Worm (Caenorhabditis elegans): ENCODE measurements around the gene grl-3.

The grl-3 gene

ce11 chrV:11375150-11375792 is 36.0 kb upstream of the grl-3 start, which contains the start of gene cnb-1:
Gene cnb-1 (plus strand): TSS chrV:11375742.
- TF ChIP-seq dmd-6 (GFP tag; IDR thresholded peaks at IDR 0.05), result peak; percentile 77
- TF ChIP-seq ctbp-1 (GFP tag; IDR thresholded peaks at IDR 0.05), result 0 out of 2 replicates have a peak, but pooled peaks have one; percentile 59
- peak; percentile 29 for TF ChIP-seq lin-38 (GFP tag; IDR thresholded peaks at IDR 0.05)
- TF ChIP-seq daf-19 (GFP tag; conservative IDR thresholded peaks at IDR 0.05), result no peak
- TF ChIP-seq nhr-28 (tag; optimal IDR thresholded peaks at IDR 0.05), result peak; percentile 6
- peak; percentile 91 for TF ChIP-seq ZK337.2 (GFP tag; IDR thresholded peaks at IDR 0.05)
- peak; percentile 47; the same call in 1 of the 2 replicates for TF ChIP-seq pha-4 (GFP tag; IDR thresholded peaks at IDR 0.05)
- TF ChIP-seq pha-4 (tag; optimal IDR thresholded peaks at IDR 0.05), result no peak
- TF ChIP-seq Y105C5A.15 (GFP tag; IDR thresholded peaks at IDR 0.05), result no peak
- peak; percentile 24 for TF ChIP-seq nhr-11 (tag; optimal IDR thresholded peaks at IDR 0.05)
- TF ChIP-seq gei-8 (GFP tag; optimal IDR thresholded peaks at IDR 0.05), result no peak
- peak; percentile 42 for TF ChIP-seq dve-1 (tag; optimal IDR thresholded peaks at IDR 0.05; ENCODE audit: insufficient read depth)
- peak; percentile 56 for TF ChIP-seq ztf-7 (tag; optimal IDR thresholded peaks at IDR 0.05)
- peak; percentile 3 for TF ChIP-seq spr-1 (tag; optimal IDR thresholded peaks at IDR 0.05)
- TF ChIP-seq nhr-102 (tag; optimal IDR thresholded peaks at IDR 0.05), result no peak
- TF ChIP-seq madf-5 (GFP tag; IDR thresholded peaks at IDR 0.05), result no peak
- TF ChIP-seq T26A8.4 (GFP tag; IDR thresholded peaks at IDR 0.05), result 0 out of 2 replicates have a peak, but pooled peaks have one; percentile 36
- TF ChIP-seq mes-2 (tag; optimal IDR thresholded peaks at IDR 0.05; ENCODE audit: poor library complexity, severe bottlenecking), result peak; percentile 29
- peak; percentile 75 for TF ChIP-seq hmg-1.1 (GFP tag; IDR thresholded peaks at IDR 0.05)
- TF ChIP-seq tra-1 (GFP tag; IDR thresholded peaks at IDR 0.05), result 0 out of 2 replicates have a peak, but pooled peaks have one; percentile 26
- TF ChIP-seq mdl-1 (tag; optimal IDR thresholded peaks at IDR 0.05), result peak in 1 of 2 experiments; percentile 8
- peak; percentile 73; the same call in 1 of the 2 replicates for TF ChIP-seq egl-43 (GFP tag; IDR thresholded peaks at IDR 0.05)
- TF ChIP-seq mep-1 (tag; optimal IDR thresholded peaks at IDR 0.05), result peak; percentile 66
- TF ChIP-seq F37D6.2 (tag; optimal IDR thresholded peaks at IDR 0.05), result peak; percentile 31
- no peak for TF ChIP-seq sdz-12 (GFP tag; optimal IDR thresholded peaks at IDR 0.05)
- TF ChIP-seq hif-1 (tag; optimal IDR thresholded peaks at IDR 0.05), result peak in 1 of 2 experiments; percentile 61
- TF ChIP-seq hlh-30 (tag; optimal IDR thresholded peaks at IDR 0.05; ENCODE audit: insufficient read depth), result peak; percentile 84
- TF ChIP-seq lsy-2 (tag; optimal IDR thresholded peaks at IDR 0.05), result peak in 1 of 2 experiments; percentile 79
- peak; percentile 19 for TF ChIP-seq pqm-1 (tag; optimal IDR thresholded peaks at IDR 0.05)
- TF ChIP-seq unc-62 (GFP tag; optimal IDR thresholded peaks at IDR 0.05 in 1 of 2), result peak in 1 of 2 experiments; percentile 91
- no peak for TF ChIP-seq unc-62 (tag; optimal IDR thresholded peaks at IDR 0.05)
- peak; percentile 57; the same call in 1 of the 2 replicates for TF ChIP-seq ceh-20 (GFP tag; IDR thresholded peaks at IDR 0.05)
- peak; percentile 51 for TF ChIP-seq ceh-28 (tag; optimal IDR thresholded peaks at IDR 0.05)
- TF ChIP-seq rbr-2 (tag; optimal IDR thresholded peaks at IDR 0.05), result peak; percentile 77
- TF ChIP-seq tag-97 (GFP tag; IDR thresholded peaks at IDR 0.05), result no peak
- TF ChIP-seq ces-1 (GFP tag; optimal IDR thresholded peaks at IDR 0.05), result peak; percentile 14
- no peak for TF ChIP-seq dmd-9 (GFP tag; IDR thresholded peaks at IDR 0.05)
- TF ChIP-seq daf-16 (GFP tag; optimal IDR thresholded peaks at IDR 0.05), result no peak
- peak; percentile 49 for TF ChIP-seq daf-16 (tag; optimal IDR thresholded peaks at IDR 0.05)
- no peak for TF ChIP-seq daf-8 (GFP tag; IDR thresholded peaks at IDR 0.05)
- TF ChIP-seq fkh-10 (GFP tag; optimal IDR thresholded peaks at IDR 0.05), result peak; percentile 54
- TF ChIP-seq dmd-8 (GFP tag; IDR thresholded peaks at IDR 0.05), result no peak
- no peak for TF ChIP-seq egl-27 (tag; optimal IDR thresholded peaks at IDR 0.05)
